Worm (Caenorhabditis elegans): ENCODE data around the gene T05E12.3.

DNA sequence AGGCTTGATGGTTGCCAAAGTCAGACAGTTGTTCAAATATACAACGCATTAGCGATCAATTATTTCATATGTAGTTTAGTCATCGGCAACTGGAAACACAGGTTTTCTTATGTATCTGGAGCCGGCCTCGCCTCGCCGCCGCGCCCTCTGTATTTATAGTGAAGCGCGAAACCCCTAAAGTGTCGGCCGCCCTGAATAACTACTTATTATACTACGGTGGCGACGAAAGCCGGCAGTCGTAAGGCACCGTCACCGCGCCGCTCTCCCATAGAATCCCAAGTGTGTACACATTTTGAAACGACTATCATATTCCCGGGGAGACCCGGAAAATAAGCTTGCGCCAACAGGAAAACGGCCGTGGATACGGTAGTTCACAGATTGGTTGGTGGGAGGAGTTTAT is 16.8 kb upstream of the T05E12.3 start:
- TF ChIP-seq F57A8.1 (GFP tag; optimal IDR thresholded peaks at IDR 0.05) (no peak), lin-40 (tag; optimal IDR thresholded peaks at IDR 0.05) (no peak), snpc-4 (GFP tag; optimal IDR thresholded peaks at IDR 0.05) (no peak), snpc-4 (tag; optimal IDR thresholded peaks at IDR 0.05) (peak in 2 of 4 experiments; percentile 62 to 71), Y67H2A.10 (GFP tag; conservative IDR thresholded peaks at IDR 0.05) (no peak), hmg-1.2 (GFP tag; IDR thresholded peaks at IDR 0.05) (peak; percentile 23; the same call in 1 of the 2 replicates), lin-26 (GFP tag; IDR thresholded peaks at IDR 0.05) (no peak), pha-4 (tag; optimal IDR thresholded peaks at IDR 0.05) (no peak), B0019.2 (GFP tag; conservative IDR thresholded peaks at IDR 0.05) (no peak), rpc-1 (optimal IDR thresholded peaks at IDR 0.05) (no peak), rpc-1 (tag; optimal IDR thresholded peaks at IDR 0.05) (no peak), B0261.1 (tag; optimal IDR thresholded peaks at IDR 0.05) (no peak), hrde-1 (tag; optimal IDR thresholded peaks at IDR 0.05; ENCODE audit: borderline replicate concordance) (no peak)
